Fruit fly (Drosophila melanogaster): ENCODE results near the gene CG9389.

CG9389 gene

DNA sequence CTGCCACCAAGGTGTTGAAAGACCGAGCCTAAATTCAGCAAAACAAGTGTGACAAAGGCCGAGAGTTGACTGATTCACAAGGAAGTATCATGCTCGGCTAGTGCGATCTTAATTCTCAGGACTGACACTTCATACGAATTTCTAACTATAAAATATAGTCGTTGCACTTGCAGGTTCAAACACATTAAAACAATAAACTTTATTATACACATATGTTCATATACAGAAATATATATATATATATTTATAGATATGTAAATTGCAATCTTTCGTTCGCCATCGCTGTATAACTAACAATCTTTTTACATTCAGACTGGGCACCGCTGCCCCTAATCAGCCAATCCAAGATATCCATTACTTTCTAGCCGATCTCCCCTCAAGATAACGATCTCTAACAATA is at the start of gene CG9389:
CG9389 (minus strand) TSS at position 101 of the 400 bp plus-strand sequence.
- TF ChIP-seq EcR (GFP tag; optimal IDR thresholded peaks at IDR 0.05) (no peak), CG8478 (optimal IDR thresholded peaks at IDR 0.05) (no peak), Dll (optimal IDR thresholded peaks at IDR 0.05) (no peak), usp (GFP tag; optimal IDR thresholded peaks at IDR 0.05) (no peak), psq (optimal IDR thresholded peaks at IDR 0.05) (no peak), pan (optimal IDR thresholded peaks at IDR 0.05) (no peak)

DNA sequence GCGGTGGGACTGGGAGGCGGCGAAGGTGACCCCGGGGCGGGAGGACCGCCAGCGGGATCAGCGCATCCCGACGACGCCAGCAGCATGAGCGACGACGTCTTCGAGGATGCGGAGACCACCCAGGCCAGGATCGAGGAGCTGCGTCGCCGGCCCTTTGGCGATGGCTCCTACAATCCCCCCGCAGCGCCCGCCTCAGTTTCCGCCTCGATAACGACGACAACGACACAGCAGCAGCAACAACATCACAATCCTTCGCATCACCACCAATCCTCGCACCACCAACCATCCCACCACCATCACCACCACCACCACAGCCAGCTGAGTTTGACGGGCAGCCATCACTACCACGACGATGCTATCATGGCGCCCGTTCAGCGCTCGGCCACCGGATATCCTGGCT is 49.6 kb upstream of the CG9389 start:
- no peak for TF ChIP-seq EcR (GFP tag; optimal IDR thresholded peaks at IDR 0.05)
- TF ChIP-seq CG8478 (optimal IDR thresholded peaks at IDR 0.05) = no peak
- TF ChIP-seq usp (GFP tag; optimal IDR thresholded peaks at IDR 0.05) = no peak
- TF ChIP-seq pan (optimal IDR thresholded peaks at IDR 0.05) = no peak
- TF ChIP-seq psq (optimal IDR thresholded peaks at IDR 0.05) = no peak
- no peak for TF ChIP-seq Dll (optimal IDR thresholded peaks at IDR 0.05)

DNA sequence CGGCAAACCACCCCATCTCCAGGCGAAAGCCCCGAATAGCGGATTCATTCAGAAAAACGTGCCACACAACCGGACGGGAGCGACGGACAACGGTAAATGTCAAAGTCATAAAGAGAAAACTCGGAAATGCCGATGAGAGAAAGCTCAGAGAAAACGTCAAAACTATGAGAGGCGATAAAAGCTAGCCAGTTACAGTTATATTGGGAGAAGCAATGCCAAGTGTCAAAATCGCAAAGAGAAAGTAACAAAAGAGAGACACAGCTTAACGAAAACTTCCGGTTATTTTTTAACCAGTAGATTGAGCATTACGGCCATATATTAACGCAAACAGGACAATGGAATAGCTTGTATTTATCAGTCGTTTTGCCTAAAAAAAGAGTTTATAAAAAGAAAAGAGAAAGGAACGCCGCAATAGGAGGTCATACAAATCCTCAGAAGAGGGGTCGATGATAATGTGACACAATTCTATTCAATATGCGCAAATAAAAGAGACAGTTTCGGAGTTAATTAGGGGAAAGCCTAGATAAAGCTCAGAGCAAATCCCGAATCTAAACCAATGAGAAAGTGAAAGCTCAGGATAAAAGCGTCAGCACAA is 49.0 kb upstream of the CG9389 start:
- TF ChIP-seq psq (optimal IDR thresholded peaks at IDR 0.05) (no peak), EcR (GFP tag; optimal IDR thresholded peaks at IDR 0.05) (no peak), usp (GFP tag; optimal IDR thresholded peaks at IDR 0.05) (no peak), Dll (optimal IDR thresholded peaks at IDR 0.05) (no peak), pan (optimal IDR thresholded peaks at IDR 0.05) (no peak), CG8478 (optimal IDR thresholded peaks at IDR 0.05) (no peak)

DNA sequence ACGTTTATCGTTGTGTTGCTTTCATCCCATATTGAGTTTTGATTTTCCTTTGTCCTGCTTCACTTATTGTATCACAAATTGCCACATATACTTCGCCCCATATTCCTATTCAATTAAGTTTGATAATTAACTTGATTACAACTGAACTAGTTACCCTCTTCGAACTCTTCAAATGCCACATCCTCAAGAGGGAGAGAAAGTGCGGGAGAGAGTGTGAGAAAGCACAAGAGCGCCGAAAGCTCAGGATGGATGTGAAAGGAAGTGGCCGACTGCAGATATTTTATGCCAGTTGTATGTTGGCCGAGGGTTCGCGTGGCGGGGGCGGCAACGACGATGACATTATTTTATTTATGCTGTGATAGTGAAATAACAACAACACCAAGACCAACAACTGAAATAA is 48.1 kb upstream of the CG9389 start, which contains the start of gene Rab26:
Rab26 (plus strand) TSS at position 301 of the 400 bp plus-strand sequence.
- TF ChIP-seq usp (GFP tag; optimal IDR thresholded peaks at IDR 0.05) (no peak), psq (optimal IDR thresholded peaks at IDR 0.05) (no peak), CG8478 (optimal IDR thresholded peaks at IDR 0.05) (no peak), pan (optimal IDR thresholded peaks at IDR 0.05) (no peak), Dll (optimal IDR thresholded peaks at IDR 0.05) (no peak), EcR (GFP tag; optimal IDR thresholded peaks at IDR 0.05) (no peak)

DNA sequence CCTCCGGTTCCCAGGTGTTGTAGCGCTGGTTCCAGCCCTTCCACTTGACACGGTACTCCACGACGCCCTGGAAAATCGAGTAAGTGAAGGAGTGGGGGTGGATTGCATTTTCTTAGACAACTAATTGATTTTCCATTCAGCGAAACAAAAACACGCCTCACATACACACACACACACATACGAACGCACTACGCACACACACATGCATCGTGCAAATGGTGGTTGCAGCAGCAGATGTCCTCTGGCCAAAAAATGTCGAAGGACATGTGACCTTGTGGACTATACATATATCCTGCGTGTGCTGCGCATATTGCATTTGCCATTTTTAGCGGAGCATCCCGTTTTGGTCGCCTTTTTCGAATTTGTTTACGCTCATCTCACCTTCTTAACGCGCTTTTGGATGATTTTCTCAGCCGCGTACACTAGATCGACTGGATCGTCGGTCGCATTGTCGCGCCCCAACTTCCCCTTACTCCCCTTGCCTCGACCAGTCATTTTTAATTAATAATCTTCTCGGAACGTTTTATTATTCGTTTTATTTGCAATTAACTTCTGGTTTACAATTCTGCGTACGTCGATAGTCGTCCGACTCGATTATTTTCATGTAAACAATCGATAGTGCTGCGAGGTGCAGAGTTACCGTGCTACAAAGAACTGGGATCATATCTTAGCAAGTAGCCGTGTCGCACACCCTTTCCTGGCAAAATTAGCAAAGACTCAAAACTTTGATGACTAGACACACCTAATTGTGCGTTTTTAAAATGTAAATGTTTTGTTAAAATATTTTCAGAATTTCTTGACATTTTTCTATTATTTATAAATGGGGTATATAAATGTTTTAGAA is 47.3 kb upstream of the CG9389 start, which contains the start of gene Pc:
Pc (minus strand) TSS at position 605 of the 844 bp plus-strand sequence.
- TF ChIP-seq pan (optimal IDR thresholded peaks at IDR 0.05) = no peak
- no peak for TF ChIP-seq EcR (GFP tag; optimal IDR thresholded peaks at IDR 0.05)
- no peak for TF ChIP-seq psq (optimal IDR thresholded peaks at IDR 0.05)
- TF ChIP-seq Dll (optimal IDR thresholded peaks at IDR 0.05) = no peak
- TF ChIP-seq usp (GFP tag; optimal IDR thresholded peaks at IDR 0.05) = no peak

DNA sequence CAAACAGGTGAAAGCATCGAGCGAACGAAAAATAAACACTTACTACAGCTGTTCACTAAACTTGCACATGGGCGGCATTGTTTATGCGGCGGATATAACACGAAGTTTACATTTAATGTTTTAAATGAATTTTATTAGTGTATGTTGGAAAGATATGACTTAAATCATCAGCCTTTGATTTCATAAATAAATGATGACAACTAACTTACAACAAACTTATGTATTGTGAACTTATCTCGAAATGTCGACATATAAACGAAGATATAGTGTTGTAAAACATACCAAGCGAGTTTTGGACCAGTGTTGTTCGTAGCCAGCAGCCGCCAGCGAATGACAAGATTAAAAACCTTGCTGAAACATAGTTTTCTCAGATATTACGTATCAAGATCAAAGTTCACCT is 34.0 kb upstream of the CG9389 start, which contains the start of the genes CG11309 and CG7632:
CG11309 (minus strand) TSS at position 259 of the 400 bp plus-strand sequence.
CG7632 (plus strand) TSS at position 298 of the 400 bp plus-strand sequence.
- TF ChIP-seq EcR (GFP tag; optimal IDR thresholded peaks at IDR 0.05) (no peak), usp (GFP tag; optimal IDR thresholded peaks at IDR 0.05) (no peak), pan (optimal IDR thresholded peaks at IDR 0.05) (no peak), psq (optimal IDR thresholded peaks at IDR 0.05) (no peak), Dll (optimal IDR thresholded peaks at IDR 0.05) (no peak), CG8478 (optimal IDR thresholded peaks at IDR 0.05) (no peak)

- TF ChIP-seq EcR (GFP tag; optimal IDR thresholded peaks at IDR 0.05) = no peak
- no peak for TF ChIP-seq psq (optimal IDR thresholded peaks at IDR 0.05)
- TF ChIP-seq CG8478 (optimal IDR thresholded peaks at IDR 0.05) = no peak
- no peak for TF ChIP-seq usp (GFP tag; optimal IDR thresholded peaks at IDR 0.05)
- TF ChIP-seq Dll (optimal IDR thresholded peaks at IDR 0.05) = no peak
- TF ChIP-seq pan (optimal IDR thresholded peaks at IDR 0.05) = no peak
These were observed 33.3 kb upstream of the CG9389 start for dm6 chr3L:21303659-21304058.

DNA sequence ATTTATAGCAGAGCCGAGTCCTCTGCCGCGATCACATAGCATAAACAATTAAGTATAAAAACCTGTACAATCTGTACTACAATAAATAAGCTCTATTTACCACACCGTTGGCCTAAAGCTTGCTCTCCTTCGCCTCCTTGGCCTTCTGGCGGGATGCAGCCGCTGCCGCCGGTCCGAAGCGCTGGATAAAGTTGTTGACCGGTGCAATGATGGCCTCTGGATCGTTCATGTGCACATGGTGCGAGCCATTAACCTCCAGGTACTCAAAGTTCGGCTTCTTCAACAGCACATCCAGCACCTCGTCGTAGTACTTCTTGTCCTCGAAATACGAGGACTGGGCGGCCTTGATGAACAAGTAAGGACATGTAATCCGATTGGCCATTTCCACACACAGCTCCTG is 32.1 kb upstream of the CG9389 start:
- TF ChIP-seq pan (optimal IDR thresholded peaks at IDR 0.05) = no peak
- TF ChIP-seq usp (GFP tag; optimal IDR thresholded peaks at IDR 0.05) = no peak
- TF ChIP-seq CG8478 (optimal IDR thresholded peaks at IDR 0.05) = no peak
- no peak for TF ChIP-seq Dll (optimal IDR thresholded peaks at IDR 0.05)

dm6 chr3L:21301737-21302487 is 31.5 kb upstream of the CG9389 start:
- TF ChIP-seq CG8478 (optimal IDR thresholded peaks at IDR 0.05) = no peak
- TF ChIP-seq pan (optimal IDR thresholded peaks at IDR 0.05) = no peak
- no peak for TF ChIP-seq EcR (GFP tag; optimal IDR thresholded peaks at IDR 0.05)
- TF ChIP-seq Dll (optimal IDR thresholded peaks at IDR 0.05) = no peak
- TF ChIP-seq usp (GFP tag; optimal IDR thresholded peaks at IDR 0.05) = no peak
- TF ChIP-seq psq (optimal IDR thresholded peaks at IDR 0.05) = no peak

- no peak for TF ChIP-seq Dll (optimal IDR thresholded peaks at IDR 0.05)
- no peak for TF ChIP-seq EcR (GFP tag; optimal IDR thresholded peaks at IDR 0.05)
- no peak for TF ChIP-seq pan (optimal IDR thresholded peaks at IDR 0.05)
- TF ChIP-seq CG8478 (optimal IDR thresholded peaks at IDR 0.05) = no peak
- no peak for TF ChIP-seq usp (GFP tag; optimal IDR thresholded peaks at IDR 0.05)
- TF ChIP-seq psq (optimal IDR thresholded peaks at IDR 0.05) = no peak
These were observed 29.9 kb upstream of the CG9389 start, which contains the start of gene Cpr78Cc for dm6 chr3L:21300280-21300679. TSS of gene Cpr78Cc (plus strand) at chr3L:21300580.

DNA sequence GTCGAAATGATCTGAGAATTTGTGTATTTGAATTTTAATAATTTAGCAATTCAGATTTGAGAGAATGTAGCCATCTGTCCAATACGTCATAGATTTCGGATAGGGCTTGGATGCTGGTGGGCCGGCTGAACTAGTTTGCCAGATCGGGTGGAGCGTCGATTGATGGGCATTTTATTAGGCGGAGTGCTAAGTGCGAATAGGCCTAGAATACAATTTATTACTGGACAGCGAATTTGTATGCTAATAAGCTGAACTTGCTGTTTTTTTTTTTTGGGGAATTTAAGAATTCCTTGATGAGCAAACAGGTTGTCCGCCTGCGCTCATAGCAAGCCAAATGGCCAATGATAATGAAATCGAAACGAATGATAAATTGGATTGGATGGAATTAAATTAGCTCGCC is 28.8 kb upstream of the CG9389 start:
- TF ChIP-seq usp (GFP tag; optimal IDR thresholded peaks at IDR 0.05) (no peak), Dll (optimal IDR thresholded peaks at IDR 0.05) (no peak), EcR (GFP tag; optimal IDR thresholded peaks at IDR 0.05) (no peak), pan (optimal IDR thresholded peaks at IDR 0.05) (no peak), psq (optimal IDR thresholded peaks at IDR 0.05) (no peak), CG8478 (optimal IDR thresholded peaks at IDR 0.05) (no peak)
